Worm (Caenorhabditis elegans): Measurements from ENCODE around the gene mutd-1.

mutd-1 gene

ce11 chrIV:7121313-7122055, 12.4 kb downstream of the mutd-1 start, which contains the start of the genes C34D4.10 and str-48:
Gene C34D4.10 (minus strand): TSS chrIV:7121413.
Gene str-48 (plus strand): TSS chrIV:7122005.
- TF ChIP-seq sea-1 (GFP tag; conservative IDR thresholded peaks at IDR 0.05) (no peak), tbx-37 (GFP tag; conservative IDR thresholded peaks at IDR 0.05) (no peak), ets-7 (tag; optimal IDR thresholded peaks at IDR 0.05) (no peak), tra-4 (tag; optimal IDR thresholded peaks at IDR 0.05) (no peak), flt-1 (GFP tag; IDR thresholded peaks at IDR 0.05) (no peak), F13C5.2 (tag; optimal IDR thresholded peaks at IDR 0.05) (no peak), ama-1 (optimal IDR thresholded peaks at IDR 0.05) (no peak), tbx-11 (GFP tag; IDR thresholded peaks at IDR 0.05) (no peak), hmg-4 (GFP tag; optimal IDR thresholded peaks at IDR 0.05) (no peak), scrt-1 (GFP tag; IDR thresholded peaks at IDR 0.05) (no peak), B0310.2 (tag; optimal IDR thresholded peaks at IDR 0.05) (no peak), ceh-13 (GFP tag; optimal IDR thresholded peaks at IDR 0.05) (no peak), aly-1 (tag; optimal IDR thresholded peaks at IDR 0.05) (no peak), hmbx-1 (tag; optimal IDR thresholded peaks at IDR 0.05) (no peak), pes-1 (GFP tag; IDR thresholded peaks at IDR 0.05) (no peak), ceh-36 (tag; optimal IDR thresholded peaks at IDR 0.05) (no peak), hnd-1 (tag; optimal IDR thresholded peaks at IDR 0.05) (no peak)

- TF ChIP-seq B0310.2 (tag; optimal IDR thresholded peaks at IDR 0.05) (no peak), ets-7 (tag; optimal IDR thresholded peaks at IDR 0.05) (no peak), flt-1 (GFP tag; IDR thresholded peaks at IDR 0.05) (no peak), sea-1 (GFP tag; conservative IDR thresholded peaks at IDR 0.05) (no peak), scrt-1 (GFP tag; IDR thresholded peaks at IDR 0.05) (no peak)
These were observed 19.3 kb downstream of the mutd-1 start, which contains the start of gene nas-8 for ce11 chrIV:7114599-7114998. Gene nas-8 (plus strand): TSS chrIV:7114899.

DNA sequence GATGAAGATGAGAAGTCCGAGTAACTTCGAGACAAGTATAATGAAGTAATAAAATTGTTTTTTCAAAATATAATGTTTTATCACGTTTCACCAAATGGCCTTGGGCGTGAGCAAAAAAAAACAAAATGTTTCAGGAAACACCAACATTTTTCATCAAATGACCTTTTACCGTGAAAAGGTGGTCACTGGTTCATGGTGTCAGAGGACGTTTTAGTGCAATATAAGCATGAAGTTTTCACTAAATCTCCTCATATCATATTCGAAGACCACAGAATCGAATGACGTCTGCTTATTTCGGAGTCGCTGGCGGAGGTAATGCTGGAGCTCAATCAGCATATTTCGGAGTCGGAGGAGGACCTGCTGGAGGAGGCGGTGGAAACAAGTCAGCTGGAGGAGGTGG, 22.5 kb downstream of the mutd-1 start, which contains the start of the genes ZC477.7 and ssq-3:
ZC477.7 (minus strand) TSS at position 101 of the 400 bp plus-strand sequence.
ssq-3 (plus strand) TSS at position 251 of the 400 bp plus-strand sequence.
- TF ChIP-seq ceh-13 (GFP tag; optimal IDR thresholded peaks at IDR 0.05) = no peak
- no peak for TF ChIP-seq ama-1 (optimal IDR thresholded peaks at IDR 0.05)
- TF ChIP-seq tbx-11 (GFP tag; IDR thresholded peaks at IDR 0.05) = no peak
- TF ChIP-seq scrt-1 (GFP tag; IDR thresholded peaks at IDR 0.05) = no peak
- no peak for TF ChIP-seq tbx-37 (GFP tag; conservative IDR thresholded peaks at IDR 0.05)
- TF ChIP-seq pes-1 (GFP tag; IDR thresholded peaks at IDR 0.05) = no peak
- TF ChIP-seq B0310.2 (tag; optimal IDR thresholded peaks at IDR 0.05) = no peak
- no peak for TF ChIP-seq flt-1 (GFP tag; IDR thresholded peaks at IDR 0.05)
- no peak for TF ChIP-seq F13C5.2 (tag; optimal IDR thresholded peaks at IDR 0.05)
- no peak for TF ChIP-seq hmg-4 (GFP tag; optimal IDR thresholded peaks at IDR 0.05)
- no peak for TF ChIP-seq hmbx-1 (tag; optimal IDR thresholded peaks at IDR 0.05)
- no peak for TF ChIP-seq hnd-1 (tag; optimal IDR thresholded peaks at IDR 0.05)
- no peak for TF ChIP-seq ceh-36 (tag; optimal IDR thresholded peaks at IDR 0.05)
- TF ChIP-seq sea-1 (GFP tag; conservative IDR thresholded peaks at IDR 0.05) = no peak
- no peak for TF ChIP-seq aly-1 (tag; optimal IDR thresholded peaks at IDR 0.05)
- TF ChIP-seq ets-7 (tag; optimal IDR thresholded peaks at IDR 0.05) = no peak
- TF ChIP-seq tra-4 (tag; optimal IDR thresholded peaks at IDR 0.05) = no peak

DNA sequence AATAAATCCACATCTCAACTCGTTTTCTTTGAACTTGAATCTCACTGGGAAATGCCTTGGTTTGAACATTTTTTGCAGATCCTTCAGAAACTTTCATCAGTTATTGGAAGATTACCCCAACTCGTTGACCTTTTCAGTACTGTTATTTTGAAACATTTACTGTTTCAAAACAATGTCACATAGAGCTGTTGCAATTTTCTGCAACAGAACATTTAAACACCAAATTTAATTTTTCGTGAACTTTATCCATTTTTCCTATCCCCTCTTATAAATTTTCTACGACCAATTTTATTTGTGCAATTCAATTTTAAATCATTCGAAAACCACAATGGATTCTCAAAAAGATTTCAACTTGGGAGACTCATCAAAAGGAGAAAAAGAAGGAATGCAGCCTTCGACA, 26.0 kb downstream of the mutd-1 start, which contains the start of gene ZC477.2:
ZC477.2 (plus strand) TSS at position 301 of the 400 bp plus-strand sequence.
- TF ChIP-seq hmbx-1 (tag; optimal IDR thresholded peaks at IDR 0.05) = no peak
- no peak for TF ChIP-seq tbx-37 (GFP tag; conservative IDR thresholded peaks at IDR 0.05)
- no peak for TF ChIP-seq ama-1 (optimal IDR thresholded peaks at IDR 0.05)
- TF ChIP-seq hmg-4 (GFP tag; optimal IDR thresholded peaks at IDR 0.05) = no peak
- TF ChIP-seq aly-1 (tag; optimal IDR thresholded peaks at IDR 0.05) = no peak
- TF ChIP-seq pes-1 (GFP tag; IDR thresholded peaks at IDR 0.05) = no peak
- TF ChIP-seq tbx-11 (GFP tag; IDR thresholded peaks at IDR 0.05) = no peak
- no peak for TF ChIP-seq F13C5.2 (tag; optimal IDR thresholded peaks at IDR 0.05)
- TF ChIP-seq B0310.2 (tag; optimal IDR thresholded peaks at IDR 0.05) = no peak
- no peak for TF ChIP-seq sea-1 (GFP tag; conservative IDR thresholded peaks at IDR 0.05)
- TF ChIP-seq flt-1 (GFP tag; IDR thresholded peaks at IDR 0.05) = no peak
- no peak for TF ChIP-seq ceh-36 (tag; optimal IDR thresholded peaks at IDR 0.05)

- no peak for TF ChIP-seq aly-1 (tag; optimal IDR thresholded peaks at IDR 0.05)
- TF ChIP-seq tbx-11 (GFP tag; IDR thresholded peaks at IDR 0.05) = no peak
- no peak for TF ChIP-seq B0310.2 (tag; optimal IDR thresholded peaks at IDR 0.05)
- TF ChIP-seq hnd-1 (tag; optimal IDR thresholded peaks at IDR 0.05) = no peak
- TF ChIP-seq ama-1 (optimal IDR thresholded peaks at IDR 0.05) = no peak
- TF ChIP-seq ets-7 (tag; optimal IDR thresholded peaks at IDR 0.05) = no peak
- TF ChIP-seq tbx-37 (GFP tag; conservative IDR thresholded peaks at IDR 0.05) = no peak
- no peak for TF ChIP-seq scrt-1 (GFP tag; IDR thresholded peaks at IDR 0.05)
- TF ChIP-seq ceh-13 (GFP tag; optimal IDR thresholded peaks at IDR 0.05) = no peak
- no peak for TF ChIP-seq hmbx-1 (tag; optimal IDR thresholded peaks at IDR 0.05)
- no peak for TF ChIP-seq flt-1 (GFP tag; IDR thresholded peaks at IDR 0.05)
- no peak for TF ChIP-seq hmg-4 (GFP tag; optimal IDR thresholded peaks at IDR 0.05)
- TF ChIP-seq tra-4 (tag; optimal IDR thresholded peaks at IDR 0.05) = no peak
- TF ChIP-seq F13C5.2 (tag; optimal IDR thresholded peaks at IDR 0.05) = no peak
- no peak for TF ChIP-seq ceh-36 (tag; optimal IDR thresholded peaks at IDR 0.05)
- TF ChIP-seq sea-1 (GFP tag; conservative IDR thresholded peaks at IDR 0.05) = no peak
- TF ChIP-seq pes-1 (GFP tag; IDR thresholded peaks at IDR 0.05) = no peak
These were observed 30.6 kb downstream of the mutd-1 start, which contains the start of the genes rde-8 and ZC477.3 for ce11 chrIV:7103211-7103679. Gene rde-8 (minus strand): TSS chrIV:7103261. Gene ZC477.3 (plus strand): TSS chrIV:7103492.

DNA sequence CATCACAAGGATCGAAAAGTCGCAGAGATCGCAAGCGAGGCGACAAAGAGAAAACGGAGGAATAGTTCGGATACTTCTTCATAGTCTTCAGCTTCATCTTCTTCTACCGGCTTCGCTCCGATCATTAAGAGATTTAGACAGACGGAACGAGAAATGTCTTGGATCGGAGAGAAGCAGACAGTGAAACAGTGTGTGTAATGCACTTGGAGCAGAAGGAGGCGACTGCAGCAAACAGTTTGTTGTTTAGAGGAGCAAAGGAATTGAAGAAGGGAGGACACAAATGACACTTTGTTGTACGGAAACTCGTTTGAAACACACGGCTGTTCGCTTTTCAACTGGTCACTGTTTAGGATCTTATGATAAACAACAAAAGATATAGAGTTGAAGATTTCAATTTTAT, 34.5 kb downstream of the mutd-1 start:
- TF ChIP-seq ceh-36 (tag; optimal IDR thresholded peaks at IDR 0.05) (no peak), ets-7 (tag; optimal IDR thresholded peaks at IDR 0.05) (no peak), ama-1 (optimal IDR thresholded peaks at IDR 0.05) (no peak), scrt-1 (GFP tag; IDR thresholded peaks at IDR 0.05) (no peak), tra-4 (tag; optimal IDR thresholded peaks at IDR 0.05) (no peak), hmbx-1 (tag; optimal IDR thresholded peaks at IDR 0.05) (no peak), aly-1 (tag; optimal IDR thresholded peaks at IDR 0.05) (no peak), B0310.2 (tag; optimal IDR thresholded peaks at IDR 0.05) (no peak)

All from whole organism, early embryonic.